Fruit fly (Drosophila melanogaster): Measurements from ENCODE around the gene CG40045.
A peak's percentile ranks its signal among the peaks of the same experiment; 100 is the strongest.

Gene CG40045

DNA sequence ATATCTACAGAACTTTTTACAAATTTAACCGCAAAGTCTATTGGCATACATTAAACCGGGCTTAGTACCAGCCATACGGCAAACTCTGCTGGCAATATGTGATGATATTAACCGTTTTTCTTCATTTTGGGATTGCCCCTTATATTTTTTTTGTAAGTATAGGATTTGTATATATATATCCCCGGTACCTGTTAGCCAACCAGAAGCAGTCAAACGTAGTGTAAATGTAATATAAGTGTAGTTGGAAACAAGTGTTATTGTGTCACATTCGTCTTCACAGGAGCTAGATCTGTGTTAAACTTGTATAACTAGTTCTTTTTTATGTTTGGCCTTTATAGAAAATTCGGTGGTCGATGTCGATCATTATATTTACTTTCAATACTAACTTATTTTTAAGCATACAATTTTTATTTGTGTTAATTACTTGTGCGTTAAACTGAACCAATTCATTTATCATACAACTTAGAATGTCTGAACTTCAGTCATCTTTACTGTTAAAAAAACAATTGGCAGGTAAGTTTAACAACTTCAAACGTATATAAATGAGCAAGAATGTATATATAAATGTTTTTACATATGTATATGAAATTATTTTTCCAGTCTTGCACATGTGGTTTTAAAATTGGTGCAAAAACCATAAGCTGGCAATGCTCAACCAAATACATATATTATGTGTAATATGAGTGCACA is at the start of gene CG40045:
TSS of gene CG40045 (plus strand) at position 305 of the 690 bp plus-strand sequence.
- TF ChIP-seq CG8159 (tag; optimal IDR thresholded peaks at IDR 0.05) (peak; percentile 43), CG14655 (GFP tag; optimal IDR thresholded peaks at IDR 0.05) (peak; percentile 10), Pif1B (GFP tag; optimal IDR thresholded peaks at IDR 0.05) (no peak), CG9948 (tag; optimal IDR thresholded peaks at IDR 0.05) (peak; percentile 8), CG15710 (tag; optimal IDR thresholded peaks at IDR 0.05) (peak; percentile 0), CG34367 (tag; optimal IDR thresholded peaks at IDR 0.05) (peak; percentile 15), Pif1A (GFP tag; optimal IDR thresholded peaks at IDR 0.05) (no peak)

DNA sequence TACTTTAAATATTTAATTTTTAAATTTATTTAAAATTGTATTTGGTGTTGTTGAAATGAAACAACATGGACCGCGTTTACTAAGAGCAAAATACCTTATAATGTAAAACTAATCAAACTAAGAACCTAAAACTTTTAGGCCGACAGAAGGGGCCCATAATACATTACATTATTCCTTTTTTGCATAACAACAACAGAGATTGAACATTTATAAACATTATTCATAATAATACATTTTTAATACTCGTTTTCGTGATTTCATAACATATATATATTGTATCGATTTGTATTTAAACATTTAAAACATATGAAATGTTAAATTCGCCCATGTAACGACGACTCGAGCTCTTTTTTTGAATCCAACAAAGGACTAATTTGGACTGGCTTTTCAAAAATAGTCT is 42.0 kb upstream of the CG40045 start, which contains the start of gene CG40470:
TSS of gene CG40470 (minus strand) at position 101 of the 400 bp plus-strand sequence.
- TF ChIP-seq EcR (GFP tag; optimal IDR thresholded peaks at IDR 0.05) (no peak), D1 (tag; optimal IDR thresholded peaks at IDR 0.05) (no peak), CG13204 (GFP tag; optimal IDR thresholded peaks at IDR 0.05) (no peak), CG9948 (tag; optimal IDR thresholded peaks at IDR 0.05) (no peak), Ets98B (GFP tag; IDR thresholded peaks at IDR 0.05) (no peak), CG12605 (GFP tag; IDR thresholded peaks at IDR 0.05) (no peak), CG17806 (tag; optimal IDR thresholded peaks at IDR 0.05) (no peak)

DNA sequence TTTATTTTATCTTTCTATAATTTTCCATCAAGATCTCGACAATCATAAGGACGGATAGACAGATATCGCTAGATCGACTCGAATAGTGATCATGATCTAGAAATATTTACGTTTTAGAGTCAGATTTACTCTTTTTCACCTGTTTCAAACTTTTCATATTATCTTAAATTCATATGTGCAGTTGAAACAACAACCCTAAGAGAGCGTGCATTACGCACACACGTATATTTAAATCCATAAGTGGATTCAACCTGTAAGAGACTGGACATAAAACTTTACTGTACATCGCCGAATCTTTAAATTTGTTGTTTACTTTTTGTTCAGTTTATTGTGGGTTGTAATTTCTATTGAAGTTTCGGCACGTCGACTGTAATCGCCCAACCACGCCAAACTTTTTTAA is 1.5 kb downstream of the CG40045 start:
- TF ChIP-seq CG8159 (tag; optimal IDR thresholded peaks at IDR 0.05): no peak
- no peak for TF ChIP-seq CG10348 (GFP tag; IDR thresholded peaks at IDR 0.05)
- TF ChIP-seq Pif1A (GFP tag; optimal IDR thresholded peaks at IDR 0.05): no peak
- TF ChIP-seq CG9948 (tag; optimal IDR thresholded peaks at IDR 0.05): no peak
- no peak for TF ChIP-seq Pif1B (GFP tag; optimal IDR thresholded peaks at IDR 0.05)
- no peak for TF ChIP-seq fd96Ca (GFP tag; IDR thresholded peaks at IDR 0.05)

DNA sequence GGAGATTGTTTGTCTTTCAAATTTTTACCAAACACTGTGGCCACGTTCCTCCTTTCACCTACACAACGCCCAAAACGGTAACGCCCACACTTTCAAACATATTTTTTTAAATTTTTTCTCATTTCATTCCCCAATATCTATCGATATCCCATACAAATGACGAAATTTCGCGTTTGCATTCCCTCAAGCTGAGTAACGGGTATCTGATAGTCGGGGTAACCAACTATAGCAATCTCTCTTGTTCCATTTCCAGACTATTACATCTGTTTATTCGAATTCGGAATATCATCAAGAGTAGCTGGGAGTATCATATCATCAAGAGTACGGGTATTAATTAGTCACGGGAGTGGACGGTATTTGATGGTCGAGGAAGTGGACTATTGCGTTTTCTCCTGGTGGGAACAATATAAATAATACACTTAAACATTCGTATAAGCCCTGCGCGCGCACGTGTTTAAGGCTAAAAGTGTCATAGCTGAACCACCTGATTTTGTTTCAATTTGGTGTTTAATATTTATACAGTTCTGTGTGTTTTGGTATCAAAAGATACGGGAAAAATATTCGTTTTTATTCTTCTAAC is 45.5 kb downstream of the CG40045 start, which contains the start of gene Snap25:
TSS of gene Snap25 (plus strand) at position 468 of the 580 bp plus-strand sequence.
- no peak for TF ChIP-seq Pif1A (GFP tag; optimal IDR thresholded peaks at IDR 0.05)
- no peak for TF ChIP-seq Pif1B (GFP tag; optimal IDR thresholded peaks at IDR 0.05)
- no peak for TF ChIP-seq Ets98B (GFP tag; IDR thresholded peaks at IDR 0.05)
- TF ChIP-seq gl (tag; optimal IDR thresholded peaks at IDR 0.05): no peak

DNA sequence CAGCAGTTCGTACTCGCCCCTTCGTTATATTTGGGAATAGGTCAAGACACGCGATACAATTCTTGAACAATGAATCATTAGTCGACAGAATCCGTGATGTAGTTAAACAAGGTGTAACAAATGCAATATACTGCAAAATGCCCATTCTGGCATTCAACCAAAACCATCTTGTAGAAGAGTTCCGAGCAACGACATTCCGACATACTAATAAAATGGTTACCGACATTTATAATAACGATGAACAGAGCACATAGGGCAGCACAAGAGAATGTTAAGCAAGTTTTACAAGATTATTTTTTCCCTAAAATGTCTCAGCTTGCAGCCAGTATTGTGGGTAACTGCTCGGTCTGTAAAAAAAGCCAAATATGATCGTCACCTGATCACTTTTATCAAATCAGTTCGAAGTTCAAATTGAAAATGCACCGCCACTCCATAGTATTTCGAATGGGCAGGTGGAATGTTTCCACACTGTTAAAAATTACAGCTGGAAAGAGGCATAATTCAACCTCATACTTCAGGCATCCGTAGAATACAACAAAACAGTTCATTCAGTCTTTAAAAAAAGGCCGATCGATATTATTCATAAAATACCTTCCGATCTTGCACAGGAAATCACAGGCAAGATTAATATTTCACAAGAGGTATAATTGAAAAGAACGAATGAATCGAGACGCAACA is 54.8 kb downstream of the CG40045 start:
- no peak for TF ChIP-seq CG14655 (GFP tag; optimal IDR thresholded peaks at IDR 0.05)
- TF ChIP-seq CG15710 (tag; optimal IDR thresholded peaks at IDR 0.05): no peak
- no peak for TF ChIP-seq CG13204 (GFP tag; optimal IDR thresholded peaks at IDR 0.05)
